Fruit fly (Drosophila melanogaster) S2 (cell line): Measurements from ENCODE around the gene CG14551.

Experiments
- CG8478 ChIP-seq: fragments of >200 bp; optimal IDR thresholded peaks from 2 replicates; lab custom pipeline; 2018
- CTCF ChIP-seq, 2 experiments: fragments of >200 bp; optimal IDR thresholded peaks; 2 replicates each; lab custom pipeline; 2018

DNA sequence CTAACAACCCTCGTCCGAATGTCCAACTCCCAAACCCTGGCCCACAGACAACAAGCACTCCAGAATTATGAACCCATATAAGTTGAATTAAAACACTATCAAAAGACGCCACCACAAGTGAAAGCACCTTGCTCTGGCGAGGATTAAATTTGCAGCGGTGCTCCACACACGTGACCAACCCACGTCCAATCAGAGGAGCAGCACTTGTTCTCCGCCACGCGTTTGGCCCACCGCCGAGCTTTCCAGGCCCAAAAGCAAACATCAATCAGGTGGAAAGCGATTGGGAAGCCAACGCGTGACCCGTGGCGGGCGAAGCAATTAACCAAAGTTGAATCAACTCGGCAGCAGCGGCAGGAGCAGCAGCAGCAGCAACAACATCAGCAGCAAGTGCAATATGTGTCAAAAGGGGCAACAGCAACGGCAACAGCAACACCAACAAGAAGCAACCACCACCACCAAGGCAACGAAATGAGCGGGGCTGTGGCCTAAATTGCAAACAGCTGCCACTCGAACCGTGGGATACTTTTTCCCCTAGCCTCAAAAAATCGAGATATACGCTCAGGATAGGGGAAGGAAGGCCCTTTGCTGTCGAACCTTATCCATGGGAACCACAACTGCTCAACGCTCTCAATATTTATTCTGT is 30.7 kb downstream of the CG14551 start:
- no peak for TF ChIP-seq CG8478
- no peak for TF ChIP-seq CTCF (optimal IDR thresholded peaks at IDR 0.05; lab: Kevin White, UChicago)
